Fruit fly (Drosophila melanogaster) whole organism, prepupa: ENCODE results near the gene Vm26Ac.

Source experiments
- CG4318 ChIP-seq: fragments of 200-800 bp; sonication (Bioruptor generic); optimal IDR thresholded peaks from 3 replicates; lab custom pipeline; 2017; ENCODE audit warnings: missing biosample characterization, mild to moderate bottlenecking, missing genetic modification characterization
- CG6792 ChIP-seq: fragments of 200-800 bp; sonication (Bioruptor generic); optimal IDR thresholded peaks from 3 replicates; lab custom pipeline; 2016; ENCODE audit warnings: missing biosample characterization, missing genetic modification characterization
- Eip78C ChIP-seq: fragments of 200-800 bp; sonication (Bioruptor generic); peaks from one replicate; lab custom pipeline; 2016; ENCODE audit warnings: missing biosample characterization, missing genetic modification characterization
- Hr4 ChIP-seq: fragments of 200-800 bp; sonication (Bioruptor generic); optimal IDR thresholded peaks from 3 replicates; lab custom pipeline; 2016; ENCODE audit warnings: missing biosample characterization, missing genetic modification characterization
- Smox ChIP-seq: fragments of 200-800 bp; sonication (Bioruptor generic); optimal IDR thresholded peaks from 3 replicates; lab custom pipeline; 2016; ENCODE audit warnings: missing biosample characterization, missing genetic modification characterization
- Sox15 ChIP-seq: fragments of 200-800 bp; sonication (Bioruptor generic); optimal IDR thresholded peaks from 3 replicates; lab custom pipeline; 2016; ENCODE audit warnings: missing biosample characterization, missing genetic modification characterization
- dac ChIP-seq: fragments of 200-800 bp; sonication (Bioruptor generic); optimal IDR thresholded peaks from 2 replicates; lab custom pipeline; 2017; ENCODE audit warnings: missing biosample characterization, mild to moderate bottlenecking, missing genetic modification characterization
- esn ChIP-seq: fragments of 200-800 bp; sonication (Bioruptor generic); optimal IDR thresholded peaks from 2 replicates; lab custom pipeline; 2016; ENCODE audit warnings: missing biosample characterization, mild to moderate bottlenecking, missing genetic modification characterization, moderate library complexity
- lz ChIP-seq: fragments of 200-800 bp; sonication (Bioruptor generic); optimal IDR thresholded peaks from 3 replicates; lab custom pipeline; 2016; ENCODE audit warnings: missing biosample characterization, missing genetic modification characterization
- net ChIP-seq: fragments of 200-800 bp; sonication (Bioruptor generic); optimal IDR thresholded peaks from 3 replicates; lab custom pipeline; 2016; ENCODE audit warnings: missing biosample characterization, missing genetic modification characterization
- salr ChIP-seq, 2 experiments: fragments of 200-800 bp; sonication (Bioruptor generic); optimal IDR thresholded peaks; 3 replicates each; lab custom pipeline; 2016 to 2018; ENCODE audit warnings: missing biosample characterization in 2 of 2, missing genetic modification characterization in 2 of 2, mild to moderate bottlenecking in 1 of 2

- TF ChIP-seq Smox (GFP tag; lab: Kevin White, UChicago), result no peak
- no peak for TF ChIP-seq net (GFP tag; lab: Kevin White, UChicago)
- no peak for TF ChIP-seq Sox15 (GFP tag; lab: Kevin White, UChicago)
- no peak for TF ChIP-seq CG4318
- TF ChIP-seq dac, result no peak
- no peak for TF ChIP-seq salr (GFP tag; optimal IDR thresholded peaks at IDR 0.05; lab: Kevin White, UChicago)
- TF ChIP-seq esn (GFP tag; lab: Kevin White, UChicago), result no peak
- TF ChIP-seq Eip78C (GFP tag; lab: Kevin White, UChicago), result peak; percentile 39
- no peak for TF ChIP-seq Hr4 (GFP tag; lab: Kevin White, UChicago)
- no peak for TF ChIP-seq lz
- no peak for TF ChIP-seq CG6792 (GFP tag; lab: Kevin White, UChicago)
Measured at dm6 chr2L:5972588-5973236, 14.3 kb upstream of the Vm26Ac start.
